Worm (Caenorhabditis elegans) whole organism, L1 larva: ENCODE measurements around the gene mlt-7.

Experiments used
- C16A3.4 ChIP-seq: fragments of 150-350 bp; optimal IDR thresholded peaks from 2 replicates; lab custom pipeline; 2014; ENCODE audit warnings: missing biosample characterization, missing genetic modification characterization
- C34B4.2 ChIP-seq: sonication (generic microtip); optimal IDR thresholded peaks from 2 replicates; lab custom pipeline; 2017; ENCODE audit warnings: mild to moderate bottlenecking, missing genetic modification characterization, missing compliant biosample characterization
- aha-1 ChIP-seq: fragments of 150-350 bp; optimal IDR thresholded peaks from 2 replicates; lab custom pipeline; 2014; ENCODE audit warnings: missing biosample characterization, missing genetic modification characterization
- alr-1 ChIP-seq: fragments of 200-800 bp; sonication (Bioruptor generic); optimal IDR thresholded peaks from 2 replicates; lab custom pipeline; 2018; ENCODE audit warnings: borderline replicate concordance, mild to moderate bottlenecking, missing genetic modification characterization, missing compliant biosample characterization
- ama-1 ChIP-seq: fragments of 150-350 bp; optimal IDR thresholded peaks from 2 replicates; lab custom pipeline; 2014
- blmp-1 ChIP-seq: fragments of 150-350 bp; optimal IDR thresholded peaks from 2 replicates; lab custom pipeline; 2014; ENCODE audit warnings: missing biosample characterization, missing genetic modification characterization
- dpl-1 ChIP-seq, 3 experiments: fragments of 150-350 bp in 2 of 3; sonication (generic microtip) in 1 of 3; optimal IDR thresholded peaks; 2 replicates each; lab custom pipeline; 2014 to 2017; ENCODE audit warnings: missing biosample characterization in 3 of 3, missing genetic modification characterization in 3 of 3, missing genetic modification reagents in 3 of 3
- elt-3 ChIP-seq, 6 experiments: fragments of 150-350 bp in 1 of 6; sonication (generic microtip); optimal IDR thresholded peaks; 2 replicates each; lab custom pipeline; 2017 to 2018; ENCODE audit warnings: missing biosample characterization in 6 of 6, missing genetic modification characterization in 6 of 6, inconsistent platforms in 1 of 6
- ets-5 ChIP-seq: fragments of 200-800 bp; sonication (Bioruptor generic); IDR thresholded peaks from 2 replicates; pipeline ENCODE4 v1.3.6; 2022; ENCODE audit warnings: missing genetic modification characterization, missing compliant biosample characterization
- fkh-4 ChIP-seq: sonication (generic microtip); optimal IDR thresholded peaks from 2 replicates; lab custom pipeline; 2016; ENCODE audit warnings: missing compliant biosample characterization, missing genetic modification characterization, borderline replicate concordance
- fos-1 ChIP-seq: fragments of 150-350 bp; optimal IDR thresholded peaks from 2 replicates; lab custom pipeline; 2014; ENCODE audit warnings: missing biosample characterization, missing genetic modification characterization
- grh-1 ChIP-seq: fragments of 200-800 bp; sonication (Bioruptor generic); IDR thresholded peaks from 2 replicates; pipeline ENCODE4 v1.3.6; 2022; ENCODE audit warnings: missing genetic modification reagents, missing genetic modification characterization, missing compliant biosample characterization
- lin-13 ChIP-seq: fragments of 150-350 bp; optimal IDR thresholded peaks from 2 replicates; lab custom pipeline; 2014; ENCODE audit warnings: missing biosample characterization, missing genetic modification reagents, missing genetic modification characterization
- lin-14 ChIP-seq: fragments of 200-800 bp; sonication (Bioruptor generic); optimal IDR thresholded peaks from 2 replicates; lab custom pipeline; 2018; ENCODE audit warnings: mild to moderate bottlenecking, missing genetic modification characterization, moderate library complexity, missing compliant biosample characterization
- lin-35 ChIP-seq, 2 experiments: fragments of 150-350 bp; optimal IDR thresholded peaks; 2 replicates each; lab custom pipeline; 2014; ENCODE audit warnings: missing biosample characterization in 2 of 2, missing genetic modification characterization in 2 of 2, missing genetic modification reagents in 2 of 2
- lin-39 ChIP-seq: fragments of 150-350 bp; optimal IDR thresholded peaks from 2 replicates; lab custom pipeline; 2014; ENCODE audit warnings: missing biosample characterization, missing genetic modification reagents, missing genetic modification characterization
- lir-3 ChIP-seq: sonication (generic microtip); optimal IDR thresholded peaks from 2 replicates; lab custom pipeline; 2016; ENCODE audit warnings: mild to moderate bottlenecking, missing genetic modification characterization, moderate library complexity, missing compliant biosample characterization; ENCODE audit not compliant: poor library complexity
- lsy-2 ChIP-seq, 2 experiments: fragments of 150-350 bp; optimal IDR thresholded peaks; 2 replicates each; lab custom pipeline; 2014; ENCODE audit warnings: missing biosample characterization in 2 of 2, missing genetic modification characterization in 2 of 2
- mab-9 ChIP-seq: fragments of 200-800 bp; sonication (Bioruptor generic); IDR thresholded peaks from 2 replicates; pipeline ENCODE4 v1.3.6; 2022; ENCODE audit warnings: missing genetic modification reagents, missing genetic modification characterization, missing compliant biosample characterization
- mef-2 ChIP-seq: fragments of 150-350 bp; optimal IDR thresholded peaks from 2 replicates; lab custom pipeline; 2014; ENCODE audit warnings: missing biosample characterization, missing genetic modification characterization
- mep-1 ChIP-seq: fragments of 150-350 bp; optimal IDR thresholded peaks from 2 replicates; lab custom pipeline; 2014; ENCODE audit warnings: missing biosample characterization, missing genetic modification characterization
- nhr-11 ChIP-seq: fragments of 150-350 bp; optimal IDR thresholded peaks from 2 replicates; lab custom pipeline; 2014; ENCODE audit warnings: missing biosample characterization, missing genetic modification characterization
- nhr-19 ChIP-seq: fragments of 200-800 bp; sonication (Bioruptor generic); conservative IDR thresholded peaks from 2 replicates; pipeline ENCODE4 v1.3.6; 2022; ENCODE audit warnings: missing genetic modification characterization, missing compliant biosample characterization
- nhr-237 ChIP-seq: fragments of 150-350 bp; optimal IDR thresholded peaks from 2 replicates; lab custom pipeline; 2014; ENCODE audit warnings: missing biosample characterization, missing genetic modification characterization
- nhr-71 ChIP-seq: sonication (generic microtip); optimal IDR thresholded peaks from 2 replicates; lab custom pipeline; 2016; ENCODE audit warnings: mild to moderate bottlenecking, missing genetic modification characterization, moderate library complexity, missing compliant biosample characterization
- nhr-76 ChIP-seq: sonication (generic microtip); optimal IDR thresholded peaks from 2 replicates; lab custom pipeline; 2017; ENCODE audit warnings: missing biosample characterization, missing genetic modification characterization
- nhr-85 ChIP-seq: sonication (generic microtip); peaks from one replicate; lab custom pipeline; 2016; ENCODE audit warnings: missing genetic modification characterization, inconsistent platforms, missing compliant biosample characterization
- pqm-1 ChIP-seq: sonication (generic microtip); optimal IDR thresholded peaks from 3 replicates; lab custom pipeline; 2017; ENCODE audit warnings: missing biosample characterization, missing genetic modification characterization
- snpc-4 ChIP-seq: fragments of 150-350 bp; optimal IDR thresholded peaks from 2 replicates; lab custom pipeline; 2014; ENCODE audit warnings: missing biosample characterization, missing genetic modification characterization
- snu-23 ChIP-seq: sonication (generic microtip); optimal IDR thresholded peaks from 2 replicates; lab custom pipeline; 2016; ENCODE audit warnings: missing genetic modification characterization, missing compliant biosample characterization
- sox-4 ChIP-seq: sonication (generic microtip); optimal IDR thresholded peaks from 2 replicates; lab custom pipeline; 2016; ENCODE audit warnings: missing genetic modification characterization, missing compliant biosample characterization
- sptf-1 ChIP-seq: fragments of 150-350 bp; optimal IDR thresholded peaks from 2 replicates; lab custom pipeline; 2014; ENCODE audit warnings: missing biosample characterization, missing genetic modification characterization
- sup-37 ChIP-seq: fragments of 200-800 bp; sonication (Bioruptor generic); optimal IDR thresholded peaks from 2 replicates; lab custom pipeline; 2018; ENCODE audit warnings: mild to moderate bottlenecking, missing genetic modification characterization, missing compliant biosample characterization
- tbx-2 ChIP-seq: sonication (generic microtip); optimal IDR thresholded peaks from 2 replicates; lab custom pipeline; 2016; ENCODE audit warnings: missing genetic modification characterization, missing compliant biosample characterization
- unc-130 ChIP-seq: fragments of 150-350 bp; optimal IDR thresholded peaks from 2 replicates; lab custom pipeline; 2017; ENCODE audit warnings: missing biosample characterization, missing genetic modification characterization, inconsistent platforms
- unc-86 ChIP-seq: sonication (generic microtip); optimal IDR thresholded peaks from 2 replicates; lab custom pipeline; 2016; ENCODE audit warnings: missing genetic modification characterization, missing compliant biosample characterization
- xbp-1 ChIP-seq: sonication (generic microtip); optimal IDR thresholded peaks from 2 replicates; lab custom pipeline; 2016; ENCODE audit warnings: missing genetic modification characterization, missing compliant biosample characterization
- ztf-4 ChIP-seq: fragments of 150-350 bp; optimal IDR thresholded peaks from 2 replicates; lab custom pipeline; 2014; ENCODE audit warnings: missing biosample characterization, missing genetic modification characterization

mlt-7 gene

DNA sequence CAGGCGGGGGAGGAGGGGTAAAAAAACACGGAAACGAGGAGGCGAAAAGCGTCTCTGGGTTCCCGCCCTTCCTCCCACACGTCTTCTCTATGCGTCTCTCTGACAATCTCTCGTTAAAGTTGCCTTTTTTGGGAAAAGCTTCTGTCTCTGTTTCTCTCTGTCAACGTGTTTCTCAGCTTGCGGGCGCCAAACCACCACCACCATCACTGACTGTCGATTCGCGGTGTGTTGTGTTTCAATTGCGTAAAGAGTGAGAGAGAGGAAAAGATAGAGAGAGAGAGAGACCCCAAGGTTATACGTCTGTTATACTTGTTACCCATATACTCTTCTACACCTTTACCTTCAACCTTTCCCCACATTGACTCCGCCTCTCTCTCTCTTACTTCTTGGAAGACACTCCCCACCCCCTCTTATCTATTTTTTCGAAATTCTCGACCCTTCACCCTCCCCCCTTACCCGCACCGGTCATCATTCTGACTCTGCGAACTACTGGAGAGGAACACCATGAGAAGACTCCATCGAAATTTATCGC is at the start of gene mlt-7:
Gene mlt-7, plus strand, starts transcription at position 482 of the 532 bp plus-strand sequence.
- TF ChIP-seq dpl-1 (GFP tag; optimal IDR thresholded peaks at IDR 0.05; lab: Kevin White, UChicago) = peak in 1 of 3 experiments; percentile 12
- no peak for TF ChIP-seq aha-1 (tag; lab: Kevin White, UChicago)
- TF ChIP-seq nhr-76 (tag; lab: Kevin White, UChicago) = no peak
- TF ChIP-seq lin-35 (GFP tag; optimal IDR thresholded peaks at IDR 0.05; lab: Kevin White, UChicago) = peak in 1 of 2 experiments; percentile 18
- no peak for TF ChIP-seq sptf-1 (tag; lab: Kevin White, UChicago)
- peak; percentile 66 for TF ChIP-seq nhr-85 (tag; lab: Kevin White, UChicago)
- TF ChIP-seq lin-14 (GFP tag; lab: Kevin White, UChicago) = peak; percentile 33
- TF ChIP-seq blmp-1 (tag; lab: Kevin White, UChicago) = peak; percentile 45
- TF ChIP-seq lsy-2 (tag; optimal IDR thresholded peaks at IDR 0.05; lab: Kevin White, UChicago) = peak in 1 of 2 experiments; percentile 25
- peak in 3 of 6 experiments; percentile 8 to 14 (median 10) for TF ChIP-seq elt-3 (tag; optimal IDR thresholded peaks at IDR 0.05; lab: Kevin White, UChicago)
- TF ChIP-seq tbx-2 (tag; lab: Kevin White, UChicago) = no peak

DNA sequence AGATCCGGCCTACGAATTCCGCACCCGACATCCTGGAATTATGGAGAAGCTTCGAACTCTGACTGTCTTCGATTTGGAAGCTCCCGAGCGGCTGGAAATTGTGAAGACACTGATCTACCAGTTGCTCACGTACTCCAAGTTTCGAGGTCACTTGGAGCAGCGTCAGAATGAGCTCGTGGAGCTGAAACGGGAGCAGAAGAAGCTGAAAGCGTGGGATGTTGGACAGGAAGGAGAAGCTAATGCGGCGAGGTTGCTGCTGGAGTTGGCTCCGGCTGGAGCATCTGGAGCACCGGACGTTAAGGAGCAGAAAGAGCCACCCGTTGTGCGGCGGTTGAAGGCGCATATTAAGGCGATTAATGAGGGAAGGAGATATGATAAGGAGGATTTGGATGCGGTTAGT is 48.5 kb upstream of the mlt-7 start:
- TF ChIP-seq lir-3 (tag; lab: Kevin White, UChicago) = no peak
- TF ChIP-seq snpc-4 = no peak
- TF ChIP-seq elt-3 (tag; optimal IDR thresholded peaks at IDR 0.05; lab: Kevin White, UChicago) = no peak
- no peak for TF ChIP-seq mef-2 (tag; lab: Kevin White, UChicago)
- no peak for TF ChIP-seq lin-13 (GFP tag; lab: Kevin White, UChicago)
- TF ChIP-seq alr-1 (tag; lab: Kevin White, UChicago) = no peak
- no peak for TF ChIP-seq nhr-11 (tag; lab: Kevin White, UChicago)
- no peak for TF ChIP-seq fos-1 (tag; lab: Kevin White, UChicago)
- no peak for TF ChIP-seq tbx-2 (tag; lab: Kevin White, UChicago)
- TF ChIP-seq fkh-4 = no peak
- TF ChIP-seq C34B4.2 = no peak
- TF ChIP-seq C16A3.4 (tag; lab: Kevin White, UChicago) = no peak
- no peak for TF ChIP-seq mep-1
- no peak for TF ChIP-seq unc-86 (tag; lab: Kevin White, UChicago)
- no peak for TF ChIP-seq snu-23 (GFP tag; lab: Kevin White, UChicago)
- no peak for TF ChIP-seq pqm-1
- TF ChIP-seq ets-5 (GFP tag; lab: Robert Waterston, UW) = no peak
- TF ChIP-seq xbp-1 (tag; lab: Kevin White, UChicago) = no peak
- TF ChIP-seq mab-9 (GFP tag; lab: Robert Waterston, UW) = no peak
- TF ChIP-seq nhr-71 (tag; lab: Kevin White, UChicago) = no peak
- TF ChIP-seq, all 84 proteins: peak for 0

- no peak for TF ChIP-seq sup-37
- TF ChIP-seq nhr-19 = no peak
- TF ChIP-seq ztf-4 (tag; lab: Kevin White, UChicago) = no peak
- TF ChIP-seq nhr-237 (tag; lab: Kevin White, UChicago) = no peak
- no peak for TF ChIP-seq nhr-71 (tag; lab: Kevin White, UChicago)
- TF ChIP-seq grh-1 (GFP tag; lab: Robert Waterston, UW) = no peak
- no peak for TF ChIP-seq sox-4 (tag; lab: Kevin White, UChicago)
- no peak for TF ChIP-seq lin-13 (GFP tag; lab: Kevin White, UChicago)
- no peak for TF ChIP-seq lin-39
- no peak for TF ChIP-seq ama-1 (lab: Kevin White, UChicago)
- TF ChIP-seq unc-130 (tag; lab: Kevin White, UChicago) = no peak
- no peak for TF ChIP-seq tbx-2 (tag; lab: Kevin White, UChicago)
- TF ChIP-seq, all 84 proteins: peak for 0
Observed at ce11 chrII:4350888-4351287, 41.9 kb upstream of the mlt-7 start, which contains the start of gene H20J04.9. H20J04.9 (plus strand) TSS chrII:4351188.
